Worm (Caenorhabditis elegans) whole organism, L4 larva: ENCODE data around the gene snr-6.

Experiments used
- F37D6.2 ChIP-seq: sonication (generic microtip); optimal IDR thresholded peaks from 2 replicates; lab custom pipeline; 2016; ENCODE audit warnings: mild to moderate bottlenecking, missing genetic modification characterization, missing compliant biosample characterization
- F44E2.7 ChIP-seq: fragments of 200-800 bp; sonication (Bioruptor generic); IDR thresholded peaks from 2 replicates; pipeline ENCODE4 v2.1.2; 2022; ENCODE audit warnings: missing genetic modification characterization, missing compliant biosample characterization
- F49E8.2 ChIP-seq: sonication (generic microtip); optimal IDR thresholded peaks from 2 replicates; lab custom pipeline; 2016; ENCODE audit warnings: missing compliant biosample characterization, mild to moderate bottlenecking, missing genetic modification characterization, borderline replicate concordance
- Y105C5A.15 ChIP-seq: fragments of 200-800 bp; sonication (Bioruptor generic); IDR thresholded peaks from 2 replicates; pipeline ENCODE4 v1.3.6; 2022; ENCODE audit warnings: missing genetic modification characterization, missing compliant biosample characterization
- Y48G9A.11 ChIP-seq: fragments of 200-800 bp; sonication (Bioruptor generic); IDR thresholded peaks from 2 replicates; pipeline ENCODE4 v1.3.6; 2022; ENCODE audit warnings: missing genetic modification reagents, missing genetic modification characterization, missing compliant biosample characterization
- Y75B8A.6 ChIP-seq: fragments of 200-800 bp; sonication (Bioruptor generic); IDR thresholded peaks from 2 replicates; pipeline ENCODE4 v1.3.6; 2022; ENCODE audit warnings: missing genetic modification reagents, missing genetic modification characterization, missing compliant biosample characterization
- ZK337.2 ChIP-seq: fragments of 200-800 bp; sonication (Bioruptor generic); IDR thresholded peaks from 2 replicates; pipeline ENCODE4 v1.3.6; 2022; ENCODE audit warnings: missing genetic modification reagents, missing genetic modification characterization, missing compliant biosample characterization
- aha-1 ChIP-seq: fragments of 150-350 bp; peaks from one replicate; lab custom pipeline; 2014; ENCODE audit warnings: missing biosample characterization, missing genetic modification characterization
- arid-1 ChIP-seq: fragments of 200-800 bp; sonication (Bioruptor generic); conservative IDR thresholded peaks from 2 replicates; pipeline ENCODE4 v1.3.6; 2022; ENCODE audit warnings: missing genetic modification reagents, missing genetic modification characterization, missing compliant biosample characterization
- ceh-28 ChIP-seq: fragments of 150-350 bp; optimal IDR thresholded peaks from 2 replicates; lab custom pipeline; 2014; ENCODE audit warnings: missing biosample characterization, missing genetic modification reagents, missing genetic modification characterization
- ceh-62 ChIP-seq: sonication (generic microtip); optimal IDR thresholded peaks from 2 replicates; lab custom pipeline; 2017; ENCODE audit warnings: missing biosample characterization, missing genetic modification characterization
- ces-1 ChIP-seq: fragments of 150-350 bp; sonication (generic microtip); optimal IDR thresholded peaks from 4 replicates; lab custom pipeline; 2014; ENCODE audit warnings: missing biosample characterization, missing genetic modification reagents, missing genetic modification characterization
- daf-12 ChIP-seq: fragments of 150-350 bp; optimal IDR thresholded peaks from 2 replicates; lab custom pipeline; 2014; ENCODE audit warnings: missing biosample characterization, missing genetic modification reagents, missing genetic modification characterization
- daf-8 ChIP-seq: fragments of 200-800 bp; sonication (Bioruptor generic); IDR thresholded peaks from 2 replicates; pipeline ENCODE4 v1.3.6; 2022; ENCODE audit warnings: missing genetic modification characterization, missing compliant biosample characterization
- dmd-6 ChIP-seq: fragments of 200-800 bp; sonication (Bioruptor generic); IDR thresholded peaks from 2 replicates; pipeline ENCODE4 v1.3.6; 2022; ENCODE audit warnings: missing genetic modification reagents, missing genetic modification characterization, missing compliant biosample characterization
- dmd-8 ChIP-seq: fragments of 200-800 bp; sonication (Bioruptor generic); IDR thresholded peaks from 2 replicates; pipeline ENCODE4 v1.3.6; 2022; ENCODE audit warnings: missing genetic modification characterization, missing compliant biosample characterization
- hlh-30 ChIP-seq: sonication (generic microtip); optimal IDR thresholded peaks from 2 replicates; lab custom pipeline; 2017; ENCODE audit warnings: antibody characterized with exemption, mild to moderate bottlenecking, missing genetic modification characterization, missing compliant biosample characterization; ENCODE audit not compliant: insufficient read depth
- hmg-1.1 ChIP-seq: fragments of 200-800 bp; sonication (Bioruptor generic); IDR thresholded peaks from 2 replicates; pipeline ENCODE4 v1.3.6; 2022; ENCODE audit warnings: missing genetic modification reagents, missing genetic modification characterization, missing compliant biosample characterization
- lin-1 ChIP-seq: fragments of 200-800 bp; sonication (Bioruptor generic); IDR thresholded peaks from 2 replicates; pipeline ENCODE4 v1.3.6; 2022; ENCODE audit warnings: missing genetic modification reagents, missing genetic modification characterization, missing compliant biosample characterization
- lin-13 ChIP-seq: fragments of 150-350 bp; optimal IDR thresholded peaks from 2 replicates; lab custom pipeline; 2014; ENCODE audit warnings: missing biosample characterization, missing genetic modification reagents, missing genetic modification characterization
- lin-38 ChIP-seq: fragments of 200-800 bp; sonication (Bioruptor generic); IDR thresholded peaks from 2 replicates; pipeline ENCODE4 v1.3.6; 2022; ENCODE audit warnings: missing genetic modification reagents, missing genetic modification characterization, missing compliant biosample characterization
- lin-39 ChIP-seq: fragments of 150-350 bp; optimal IDR thresholded peaks from 2 replicates; lab custom pipeline; 2014; ENCODE audit warnings: missing biosample characterization, missing genetic modification reagents, missing genetic modification characterization
- lsy-2 ChIP-seq, 2 experiments: fragments of 150-350 bp in 1 of 2; sonication (generic microtip) in 1 of 2; optimal IDR thresholded peaks; 2 replicates each; lab custom pipeline; 2014 to 2017; ENCODE audit warnings: missing biosample characterization in 2 of 2, missing genetic modification characterization in 2 of 2
- mdt-29 ChIP-seq: fragments of 200-800 bp; sonication (Bioruptor generic); IDR thresholded peaks from 2 replicates; pipeline ENCODE4 v1.3.6; 2022; ENCODE audit warnings: missing genetic modification reagents, missing genetic modification characterization, missing compliant biosample characterization
- mep-1 ChIP-seq: fragments of 150-350 bp; sonication (generic microtip); optimal IDR thresholded peaks from 3 replicates; lab custom pipeline; 2014; ENCODE audit warnings: missing biosample characterization, missing genetic modification characterization
- nhr-111 ChIP-seq: fragments of 200-800 bp; sonication (Bioruptor generic); optimal IDR thresholded peaks from 2 replicates; lab custom pipeline; 2018; ENCODE audit warnings: mild to moderate bottlenecking, missing genetic modification characterization, missing compliant biosample characterization
- nhr-237 ChIP-seq: sonication (generic microtip); optimal IDR thresholded peaks from 2 replicates; lab custom pipeline; 2017; ENCODE audit warnings: missing biosample characterization, missing genetic modification characterization
- nhr-28 ChIP-seq: fragments of 150-350 bp; optimal IDR thresholded peaks from 2 replicates; lab custom pipeline; 2014; ENCODE audit warnings: missing biosample characterization, missing genetic modification characterization
- nhr-77 ChIP-seq: fragments of 150-350 bp; optimal IDR thresholded peaks from 2 replicates; lab custom pipeline; 2014; ENCODE audit warnings: missing biosample characterization, missing genetic modification characterization
- pqm-1 ChIP-seq: sonication (generic microtip); optimal IDR thresholded peaks from 2 replicates; lab custom pipeline; 2017; ENCODE audit warnings: missing biosample characterization, missing genetic modification characterization
- rbr-2 ChIP-seq: sonication (generic microtip); optimal IDR thresholded peaks from 2 replicates; lab custom pipeline; 2016; ENCODE audit warnings: missing genotype, missing genetic modification characterization, missing compliant biosample characterization
- set-16 ChIP-seq: fragments of 200-800 bp; sonication (Bioruptor generic); IDR thresholded peaks from 2 replicates; pipeline ENCODE4 v1.3.6; 2022; ENCODE audit warnings: missing genetic modification reagents, missing genetic modification characterization, missing compliant biosample characterization
- snpc-1.2 ChIP-seq: fragments of 200-800 bp; sonication (Bioruptor generic); IDR thresholded peaks from 2 replicates; pipeline ENCODE4 v1.3.6; 2022; ENCODE audit warnings: missing genetic modification reagents, missing genetic modification characterization, missing compliant biosample characterization
- zfp-2 ChIP-seq: sonication (generic microtip); optimal IDR thresholded peaks from 2 replicates; lab custom pipeline; 2016; ENCODE audit warnings: mild to moderate bottlenecking, missing genetic modification characterization, missing compliant biosample characterization
- zfp-3 ChIP-seq: fragments of 200-800 bp; sonication (Bioruptor generic); conservative IDR thresholded peaks from 2 replicates; pipeline ENCODE4 v1.3.6; 2022; ENCODE audit warnings: missing genetic modification reagents, missing genetic modification characterization, missing compliant biosample characterization
- zip-11 ChIP-seq: fragments of 200-800 bp; sonication (Bioruptor generic); IDR thresholded peaks from 2 replicates; pipeline ENCODE4 v1.3.6; 2022; ENCODE audit warnings: missing genetic modification characterization, missing compliant biosample characterization
- ztf-11 ChIP-seq: fragments of 150-350 bp; optimal IDR thresholded peaks from 2 replicates; lab custom pipeline; 2014; ENCODE audit warnings: missing biosample characterization, missing genetic modification characterization

snr-6 gene

ce11 chrIII:12428799-12429351 lies 554 bp downstream of the snr-6 start (continued):
- TF ChIP-seq ztf-11 (tag; lab: Kevin White, UChicago), result no peak
- 0 out of 2 replicates have a peak, but pooled peaks have one; percentile 42 for TF ChIP-seq lin-1
- no peak for TF ChIP-seq zfp-3 (GFP tag; lab: Robert Waterston, UW)
- TF ChIP-seq F37D6.2, result no peak
- no peak for TF ChIP-seq nhr-111
- no peak for TF ChIP-seq ces-1
- no peak for TF ChIP-seq nhr-237 (tag; lab: Kevin White, UChicago)
- no peak for TF ChIP-seq ZK337.2
- TF ChIP-seq hmg-1.1 (GFP tag; lab: Robert Waterston, UW), result no peak
- peak; percentile 46 for TF ChIP-seq lin-38 (GFP tag; lab: Robert Waterston, UW)
- TF ChIP-seq zfp-2 (tag; lab: Kevin White, UChicago), result no peak
- TF ChIP-seq dmd-8 (GFP tag; lab: Robert Waterston, UW), result no peak
- peak; percentile 51 for TF ChIP-seq F49E8.2 (tag; lab: Kevin White, UChicago)
- no peak for TF ChIP-seq pqm-1 (tag; lab: Kevin White, UChicago)
- peak; percentile 14 for TF ChIP-seq aha-1 (tag; lab: Kevin White, UChicago)
- no peak for TF ChIP-seq zip-11 (GFP tag; lab: Robert Waterston, UW)
- TF ChIP-seq ceh-28 (tag; lab: Kevin White, UChicago), result no peak
- no peak for TF ChIP-seq daf-8
- no peak for TF ChIP-seq daf-12 (tag; lab: Kevin White, UChicago)
- TF ChIP-seq nhr-77 (tag; lab: Kevin White, UChicago), result no peak
- no peak for TF ChIP-seq lin-13 (GFP tag; lab: Kevin White, UChicago)
- no peak for TF ChIP-seq F44E2.7 (GFP tag; lab: Robert Waterston, UW)
- TF ChIP-seq mdt-29 (GFP tag; lab: Robert Waterston, UW), result no peak
- no peak for TF ChIP-seq Y75B8A.6 (GFP tag; lab: Robert Waterston, UW)
- no peak for TF ChIP-seq lsy-2 (tag; optimal IDR thresholded peaks at IDR 0.05; lab: Kevin White, UChicago)
- TF ChIP-seq snpc-1.2 (GFP tag; lab: Robert Waterston, UW), result peak; percentile 47; the same call in 1 of the 2 replicates
- TF ChIP-seq hlh-30 (tag; lab: Kevin White, UChicago), result no peak
- TF ChIP-seq Y48G9A.11 (GFP tag; lab: Robert Waterston, UW), result no peak
- no peak for TF ChIP-seq dmd-6 (GFP tag; lab: Robert Waterston, UW)
- no peak for TF ChIP-seq set-16 (GFP tag; lab: Robert Waterston, UW)
- TF ChIP-seq, all 104 proteins: peak for 6

- no peak for TF ChIP-seq Y105C5A.15 (GFP tag; lab: Robert Waterston, UW)
- no peak for TF ChIP-seq rbr-2 (tag; lab: Kevin White, UChicago)
- TF ChIP-seq aha-1 (tag; lab: Kevin White, UChicago), result peak; percentile 65
- no peak for TF ChIP-seq ceh-62 (tag; lab: Kevin White, UChicago)
These were observed 1.2 kb downstream of the snr-6 start for ce11 chrIII:12428264-12428627.

ce11 chrIII:12427527-12428263 lies 1.7 kb downstream of the snr-6 start:
- TF ChIP-seq daf-8 (no peak), nhr-28 (tag; lab: Kevin White, UChicago) (no peak), lin-39 (tag; lab: Kevin White, UChicago) (no peak), mep-1 (tag; lab: Kevin White, UChicago) (peak; percentile 32), aha-1 (tag; lab: Kevin White, UChicago) (peak; percentile 72), arid-1 (GFP tag; lab: Robert Waterston, UW) (no peak)
